Fruit fly (Drosophila melanogaster) Kc167 (cell line): Measurements from ENCODE around the gene CG33287.

Experiments
- Myc ChIP-seq: fragments of >200 bp; optimal IDR thresholded peaks from 2 replicates; lab custom pipeline; 2017; ENCODE audit warnings: missing external identifiers
- Sin3A ChIP-seq: fragments of >200 bp; optimal IDR thresholded peaks from 2 replicates; lab custom pipeline; 2018; ENCODE audit warnings: missing external identifiers
- h ChIP-seq: fragments of >200 bp; optimal IDR thresholded peaks from 3 replicates; lab custom pipeline; 2018; ENCODE audit warnings: missing external identifiers
- insv ChIP-seq: fragments of >200 bp; optimal IDR thresholded peaks from 3 replicates; lab custom pipeline; 2018; ENCODE audit warnings: missing external identifiers
- psq ChIP-seq: fragments of >200 bp; optimal IDR thresholded peaks from 2 replicates; lab custom pipeline; 2017; ENCODE audit warnings: missing external identifiers
- ttk ChIP-seq: sonication (Bioruptor generic); optimal IDR thresholded peaks from 2 replicates; lab custom pipeline; 2017; ENCODE audit warnings: missing external identifiers

The CG33287 gene

DNA sequence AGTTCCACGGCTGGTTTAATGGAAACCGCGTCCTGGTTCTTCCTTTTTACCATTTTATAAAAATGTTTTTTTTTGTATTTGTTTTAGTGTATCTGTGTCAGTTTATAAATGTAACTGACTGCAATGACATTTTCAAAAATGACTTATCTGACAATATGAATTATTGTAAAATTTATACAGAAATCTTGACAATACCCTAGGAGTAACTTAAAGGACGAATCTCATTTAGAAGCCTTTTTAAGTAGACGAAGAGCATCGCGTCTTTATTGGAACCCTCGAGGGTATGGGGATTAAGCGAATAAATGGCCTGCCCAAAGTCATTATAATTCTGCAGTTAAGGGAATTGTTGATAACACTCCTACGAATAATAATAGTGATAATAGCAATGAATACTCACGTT, 3.8 kb downstream of the CG33287 start, which contains the start of gene CG12983:
TSS of gene CG12983 (minus strand) at position 101 of the 400 bp plus-strand sequence.
- no peak for TF ChIP-seq ttk (lab: Kevin White, UChicago)
- no peak for TF ChIP-seq insv
- TF ChIP-seq psq: no peak
- no peak for TF ChIP-seq h (lab: Kevin White, UChicago)
- TF ChIP-seq Myc (lab: Kevin White, UChicago): no peak

DNA sequence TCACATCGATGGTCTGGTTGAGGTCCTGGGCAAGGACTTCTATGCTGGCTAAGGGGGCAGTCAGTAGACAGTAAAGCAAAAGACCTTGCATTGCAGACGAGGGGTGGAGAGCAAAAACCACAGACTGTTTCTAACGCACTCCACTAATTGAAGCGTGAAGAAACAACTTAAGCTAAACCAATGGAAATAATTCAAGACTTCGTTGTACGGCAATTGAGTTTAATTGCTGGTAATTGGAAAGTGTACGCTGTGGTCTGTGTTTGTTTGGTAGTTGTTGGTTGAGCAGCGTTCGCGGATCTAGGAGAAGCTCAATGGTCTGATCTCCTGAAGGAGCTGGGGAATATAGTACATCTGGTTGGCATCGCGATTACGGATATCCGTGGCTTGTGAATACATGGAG, 8.0 kb downstream of the CG33287 start, which contains the start of gene CG10587:
TSS of gene CG10587 (minus strand) at position 101 of the 400 bp plus-strand sequence.
- TF ChIP-seq ttk (lab: Kevin White, UChicago) (no peak), insv (no peak), Sin3A (lab: Kevin White, UChicago) (no peak), Myc (lab: Kevin White, UChicago) (no peak), psq (no peak), h (lab: Kevin White, UChicago) (no peak)

DNA sequence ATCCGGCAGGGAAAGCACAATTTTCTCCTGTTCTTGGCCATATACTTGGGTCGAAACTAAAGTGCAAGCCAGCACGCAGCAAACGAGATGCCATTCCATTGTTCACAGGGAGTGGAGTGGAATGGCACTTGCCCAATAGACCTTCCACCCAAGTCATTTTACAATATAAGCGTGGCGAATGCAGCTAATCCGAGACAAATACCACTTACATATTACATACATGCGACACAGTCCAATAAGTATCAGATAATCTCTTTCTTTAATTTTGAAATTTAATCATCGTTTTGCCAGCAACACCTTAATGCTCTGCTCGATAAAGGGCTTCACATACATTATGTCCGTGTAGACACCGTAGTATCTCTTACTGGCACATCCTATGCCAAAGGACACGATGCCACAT, 9.2 kb downstream of the CG33287 start, which contains the start of gene CG11037:
TSS of gene CG11037 (minus strand) at position 101 of the 400 bp plus-strand sequence.
- TF ChIP-seq Myc (lab: Kevin White, UChicago) (no peak), insv (no peak), ttk (lab: Kevin White, UChicago) (no peak), Sin3A (lab: Kevin White, UChicago) (no peak), h (lab: Kevin White, UChicago) (no peak), psq (no peak)

DNA sequence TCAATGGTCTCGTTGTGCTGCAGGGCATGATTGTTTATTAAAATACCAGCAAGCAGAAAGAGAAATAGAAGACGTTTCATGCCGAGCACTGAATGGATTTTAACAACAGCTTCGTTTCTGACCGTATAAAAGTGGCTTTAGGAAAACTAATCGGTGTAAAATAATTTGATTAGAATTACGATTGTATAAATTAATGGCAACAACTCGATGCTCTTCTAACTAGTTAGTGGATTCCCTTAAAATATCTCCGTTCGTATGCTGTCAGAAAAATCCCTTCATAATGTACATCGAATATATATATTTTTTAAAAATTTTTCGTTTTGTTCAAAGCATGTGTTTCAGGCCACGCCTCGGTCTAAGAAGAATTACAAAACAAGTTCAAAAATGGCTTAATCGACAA, 13.8 kb downstream of the CG33287 start, which contains the start of the genes Sems and CG10588:
TSS of gene Sems (minus strand) at position 101 of the 400 bp plus-strand sequence.
TSS of gene CG10588 (plus strand) at position 285 of the 400 bp plus-strand sequence.
- TF ChIP-seq Sin3A (lab: Kevin White, UChicago) (no peak), ttk (lab: Kevin White, UChicago) (no peak), h (lab: Kevin White, UChicago) (no peak), Myc (lab: Kevin White, UChicago) (no peak), insv (no peak), psq (no peak)

DNA sequence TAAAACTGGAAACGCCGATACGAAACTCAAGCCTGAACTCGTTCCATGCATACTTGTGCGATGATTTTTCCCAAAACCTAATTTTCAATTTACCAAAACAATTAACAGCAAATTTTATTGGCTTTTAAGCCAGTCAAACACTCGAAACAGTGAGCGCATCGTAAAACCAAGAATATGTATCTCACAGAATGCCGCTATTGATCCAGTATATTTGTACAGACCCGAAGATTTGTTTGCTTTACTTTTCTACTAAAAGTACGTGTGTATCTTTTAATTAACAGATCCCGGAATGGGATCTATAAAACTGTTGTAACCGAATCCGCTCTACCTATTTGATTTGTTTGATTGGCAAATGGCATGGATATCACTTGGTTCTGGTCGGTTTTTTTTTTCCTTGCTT, 16.3 kb downstream of the CG33287 start:
- TF ChIP-seq Myc (lab: Kevin White, UChicago): no peak

DNA sequence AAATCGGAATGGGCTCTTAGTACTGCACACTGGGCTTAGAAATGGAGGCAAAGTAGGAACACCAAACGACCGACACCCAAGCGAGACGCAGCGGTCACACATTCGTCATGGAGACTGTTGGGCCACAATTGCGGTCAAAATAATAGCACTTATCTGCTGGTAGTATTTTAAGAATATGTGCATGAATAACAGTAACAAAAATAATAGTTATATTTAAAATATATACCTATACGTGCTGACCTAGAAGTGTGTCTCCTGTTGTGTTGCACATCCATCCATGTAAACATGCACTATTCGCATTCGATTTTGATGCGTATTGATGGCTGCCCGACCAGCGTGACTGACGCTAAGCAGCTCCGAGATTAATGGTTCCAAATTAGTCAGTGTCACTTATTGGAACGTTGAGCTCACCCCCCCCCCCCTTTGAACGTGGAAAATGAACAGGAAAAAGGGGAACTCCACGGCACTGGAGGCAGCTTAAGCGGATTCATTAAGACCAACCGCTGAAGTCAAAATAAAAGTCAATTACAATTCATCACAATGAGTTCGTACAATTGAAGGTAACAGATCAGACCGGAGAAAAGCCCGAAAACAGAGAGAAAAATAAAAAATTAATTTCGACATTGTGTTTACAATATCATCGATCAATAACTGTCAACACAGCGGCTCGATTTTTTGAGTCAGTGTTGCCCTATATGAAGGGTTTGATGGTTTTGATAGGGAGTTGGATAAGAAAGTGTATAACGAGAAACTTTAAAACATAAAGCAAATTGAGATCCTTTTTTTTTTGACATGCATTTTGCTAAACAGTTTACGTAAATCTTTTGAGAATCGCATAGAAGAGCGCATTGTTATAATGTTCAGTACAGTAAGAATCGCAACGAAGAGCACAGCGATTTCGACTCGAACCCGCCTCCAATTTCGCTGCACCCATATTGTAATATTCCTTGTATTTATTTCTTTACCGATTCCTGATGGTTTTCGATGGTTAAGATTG, 17.5 kb downstream of the CG33287 start:
- TF ChIP-seq h (lab: Kevin White, UChicago) (no peak), ttk (lab: Kevin White, UChicago) (no peak), Myc (lab: Kevin White, UChicago) (no peak), insv (no peak), psq (no peak), Sin3A (lab: Kevin White, UChicago) (no peak)

DNA sequence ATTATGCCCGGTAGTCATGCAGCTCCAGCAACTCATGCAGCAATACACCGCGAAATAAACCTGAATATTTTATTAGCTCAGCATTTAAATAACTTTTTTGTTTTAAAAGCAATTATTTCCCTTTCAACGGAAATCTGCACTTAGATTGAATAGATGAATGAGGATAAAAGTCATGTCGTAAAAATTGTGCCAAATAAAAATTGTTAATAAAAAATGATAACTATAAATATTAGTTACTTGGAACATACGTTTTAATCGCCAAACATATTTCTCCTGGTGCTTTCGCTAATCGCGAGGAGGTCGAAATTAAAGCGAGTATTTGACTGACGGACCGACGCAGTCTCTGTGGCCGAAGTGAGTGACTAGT, 18.4 kb downstream of the CG33287 start:
- TF ChIP-seq Sin3A (lab: Kevin White, UChicago) (no peak), Myc (lab: Kevin White, UChicago) (no peak)

DNA sequence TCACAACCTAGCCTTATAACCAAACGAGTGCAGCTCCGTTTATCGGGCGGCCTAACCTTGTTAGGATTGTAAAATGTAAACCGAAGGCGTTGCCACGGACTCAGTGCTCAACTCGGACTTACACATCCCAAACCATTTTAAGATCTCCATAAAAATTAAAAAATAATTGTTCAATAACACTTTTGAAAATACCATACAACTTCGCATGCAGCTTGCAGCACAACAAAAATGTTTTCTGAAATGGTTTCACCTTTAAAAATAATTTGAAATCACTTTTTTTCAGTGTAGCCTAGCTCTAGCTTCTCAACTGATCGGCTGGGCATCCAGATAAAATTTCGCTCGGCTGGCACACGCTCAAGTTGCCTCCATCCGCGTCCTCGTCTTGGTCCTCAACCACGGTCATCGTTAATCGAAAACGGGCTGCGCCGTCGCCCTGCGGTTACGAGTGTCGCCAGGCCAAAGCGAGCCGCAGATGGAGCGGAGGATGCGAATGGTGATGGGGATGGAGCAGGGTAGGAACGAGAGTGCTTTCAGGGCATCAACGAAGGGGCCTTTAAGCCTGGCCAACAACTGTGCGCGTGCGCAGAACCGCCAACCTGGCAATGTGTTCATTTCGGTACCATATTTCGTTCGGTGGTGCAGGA, 18.9 kb downstream of the CG33287 start:
- no peak for TF ChIP-seq Myc (lab: Kevin White, UChicago)
- TF ChIP-seq insv: no peak
- no peak for TF ChIP-seq psq
- no peak for TF ChIP-seq Sin3A (lab: Kevin White, UChicago)
- TF ChIP-seq ttk (lab: Kevin White, UChicago): no peak
- no peak for TF ChIP-seq h (lab: Kevin White, UChicago)

DNA sequence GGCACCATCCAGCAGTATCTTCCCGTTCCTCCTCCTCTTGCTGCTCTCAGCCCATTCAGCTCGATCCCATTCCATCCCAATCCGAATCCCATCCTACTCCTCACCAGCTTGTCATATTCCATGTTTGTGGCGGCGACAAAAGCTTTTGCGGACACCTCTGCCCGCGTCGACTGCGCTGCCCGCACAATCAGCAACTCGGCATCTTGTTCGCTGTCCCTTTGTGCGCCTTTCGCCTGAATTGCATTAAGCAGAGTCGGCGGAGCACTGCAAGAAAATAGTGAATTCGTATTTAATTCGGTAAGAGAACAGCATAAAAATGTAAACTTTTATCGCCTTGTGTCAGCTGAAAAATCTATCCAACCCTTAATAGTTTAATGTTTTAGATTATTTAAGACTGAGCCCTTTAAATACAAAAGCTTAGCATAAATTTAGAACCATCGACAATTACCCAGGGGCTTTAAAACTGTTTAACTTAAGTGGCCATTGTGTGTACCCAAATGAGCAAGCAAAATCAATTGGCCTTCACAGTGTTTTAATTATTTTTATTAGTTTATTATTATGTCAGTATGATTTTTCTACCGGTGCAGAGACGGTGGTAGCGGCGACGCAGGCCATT, 19.8 kb downstream of the CG33287 start:
- no peak for TF ChIP-seq insv

DNA sequence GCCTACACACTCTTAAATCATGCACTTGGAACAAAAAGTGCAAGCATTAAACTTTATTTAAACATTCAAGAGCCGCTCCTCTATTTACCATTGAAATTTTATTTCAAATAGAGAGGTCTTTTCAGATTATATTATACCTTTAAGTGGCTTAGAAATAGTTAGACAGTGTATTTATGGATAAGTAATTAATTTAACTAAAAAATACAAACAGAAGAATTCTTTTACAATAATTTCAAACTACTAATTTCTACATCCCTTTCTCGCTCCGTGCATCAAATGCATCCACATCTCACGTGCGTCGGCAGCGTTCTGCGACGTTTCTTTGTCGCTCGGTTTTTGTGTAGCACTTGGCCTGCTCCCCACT, 20.3 kb downstream of the CG33287 start:
- TF ChIP-seq Myc (lab: Kevin White, UChicago): no peak
- no peak for TF ChIP-seq Sin3A (lab: Kevin White, UChicago)
- TF ChIP-seq h (lab: Kevin White, UChicago): no peak
- TF ChIP-seq ttk (lab: Kevin White, UChicago): no peak
- TF ChIP-seq psq: no peak
- no peak for TF ChIP-seq insv

DNA sequence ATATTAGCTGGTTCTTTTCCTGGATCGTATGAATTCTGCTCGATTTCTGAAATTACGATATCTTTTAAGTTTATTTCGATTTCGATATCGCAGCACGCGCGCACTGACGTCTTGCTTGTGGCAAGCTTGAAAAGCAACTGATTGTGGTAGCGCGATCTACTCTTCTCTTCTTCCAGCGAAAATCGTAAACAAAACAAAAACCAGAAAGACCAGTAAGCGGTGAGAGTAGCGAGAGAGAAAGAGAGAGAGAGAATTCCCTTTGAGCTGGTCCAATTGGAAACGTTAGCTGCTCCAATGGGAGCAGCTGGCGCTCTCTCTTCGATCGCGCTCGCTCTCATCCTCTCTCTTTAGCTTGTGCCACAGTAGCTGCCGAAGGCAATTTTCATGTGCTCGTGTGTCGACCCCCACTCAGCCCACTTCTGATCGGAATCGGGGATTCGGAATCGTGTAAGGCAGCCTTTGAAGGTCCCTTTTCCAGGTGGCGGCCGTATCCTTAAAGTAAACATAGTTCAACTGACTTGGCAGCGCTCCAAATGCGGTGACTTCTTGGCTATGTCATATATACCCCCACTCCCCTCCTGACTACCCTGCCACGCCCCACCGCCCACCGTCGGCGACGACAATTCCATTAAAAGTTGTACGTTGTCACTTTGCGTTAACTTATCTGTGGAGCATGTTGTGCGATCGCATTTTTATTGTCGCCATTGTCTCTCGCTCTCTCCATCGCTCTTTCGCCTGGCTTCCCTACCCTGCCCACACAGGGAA, 20.9 kb downstream of the CG33287 start, which contains the start of gene fng:
TSS of gene fng (minus strand) at position 142 of the 765 bp plus-strand sequence.
- no peak for TF ChIP-seq insv
- no peak for TF ChIP-seq psq
- TF ChIP-seq ttk (lab: Kevin White, UChicago): no peak
- no peak for TF ChIP-seq Sin3A (lab: Kevin White, UChicago)
- TF ChIP-seq h (lab: Kevin White, UChicago): no peak
